Worm (Caenorhabditis elegans): ENCODE measurements around the gene srt-24.

Gene srt-24

ce11 chrIV:741831-742230 lies 11.0 kb upstream of the srt-24 start:
- no peak for TF ChIP-seq unc-62 (GFP tag; optimal IDR thresholded peaks at IDR 0.05)

ce11 chrIV:740674-741073 lies 9.8 kb upstream of the srt-24 start:
- TF ChIP-seq unc-62 (GFP tag; optimal IDR thresholded peaks at IDR 0.05): no peak

ce11 chrIV:736447-736846 lies 5.6 kb upstream of the srt-24 start, which contains the start of gene kvs-5:
Gene kvs-5, plus strand, starts transcription at chrIV:736747.
- no peak for TF ChIP-seq unc-62 (GFP tag; optimal IDR thresholded peaks at IDR 0.05)

- TF ChIP-seq unc-62 (GFP tag; optimal IDR thresholded peaks at IDR 0.05): no peak
Observed at ce11 chrIV:728095-728494, 2.7 kb downstream of the srt-24 start, which contains the start of gene Y55F3C.9. Gene Y55F3C.9, minus strand, starts transcription at chrIV:728195.

ce11 chrIV:719351-719750 lies 11.5 kb downstream of the srt-24 start, which contains the start of gene Y55F3C.10:
Gene Y55F3C.10, minus strand, starts transcription at chrIV:719451.
- no peak for TF ChIP-seq unc-62 (GFP tag; optimal IDR thresholded peaks at IDR 0.05)

ce11 chrIV:716323-716722 lies 14.5 kb downstream of the srt-24 start, which contains the start of gene clec-164:
Gene clec-164, plus strand, starts transcription at chrIV:716623.
- TF ChIP-seq unc-62 (GFP tag; optimal IDR thresholded peaks at IDR 0.05): no peak

DNA sequence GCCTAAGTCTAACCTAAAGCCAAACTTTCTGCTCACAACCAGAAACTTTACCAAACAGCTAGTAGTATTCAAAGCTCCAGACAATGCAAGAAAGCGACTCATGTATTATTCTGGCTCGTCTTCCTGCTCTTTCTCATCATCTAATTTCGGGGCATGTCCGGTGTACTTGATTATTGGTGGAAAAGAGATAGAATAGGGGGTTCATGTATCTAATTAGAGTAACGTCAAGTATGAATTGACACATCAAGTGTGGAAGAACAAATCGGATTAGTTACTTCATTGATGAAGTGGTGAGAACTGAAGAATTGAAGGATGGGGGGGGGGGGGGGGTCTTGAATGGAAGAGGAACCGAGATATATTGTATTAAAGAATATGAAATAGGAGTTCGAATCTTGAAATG lies 15.4 kb downstream of the srt-24 start:
- no peak for TF ChIP-seq unc-62 (GFP tag; optimal IDR thresholded peaks at IDR 0.05)

DNA sequence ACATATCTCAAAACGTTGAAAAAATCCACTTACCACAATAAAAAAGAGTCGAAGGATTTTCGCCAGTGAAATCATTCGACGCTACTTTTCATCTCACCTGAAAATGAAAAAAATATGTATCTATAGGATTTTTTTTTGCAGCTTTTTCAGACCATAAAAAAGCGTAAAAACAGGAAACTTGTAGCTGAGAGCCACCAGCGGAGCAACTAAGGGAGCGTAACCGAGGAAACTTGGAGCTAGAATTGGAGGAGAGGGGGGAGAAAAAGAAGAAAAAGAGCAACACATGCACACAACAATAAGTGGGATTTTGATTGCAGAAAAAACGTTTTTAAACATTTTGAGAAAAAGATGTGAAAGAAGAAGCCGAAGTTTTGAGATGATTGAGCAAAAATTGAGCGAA lies 23.2 kb downstream of the srt-24 start, which contains the start of gene cutl-26:
Gene cutl-26 (minus strand): TSS at position 101 of the 400 bp plus-strand sequence.
- TF ChIP-seq unc-62 (GFP tag; optimal IDR thresholded peaks at IDR 0.05): no peak

- TF ChIP-seq unc-62 (GFP tag; optimal IDR thresholded peaks at IDR 0.05): no peak
Observed at ce11 chrIV:698304-698703, 32.5 kb downstream of the srt-24 start, which contains the start of gene Y55F3C.17. Gene Y55F3C.17, minus strand, starts transcription at chrIV:698404.

ce11 chrIV:684748-685147 lies 46.1 kb downstream of the srt-24 start:
- no peak for TF ChIP-seq unc-62 (GFP tag; optimal IDR thresholded peaks at IDR 0.05)

DNA sequence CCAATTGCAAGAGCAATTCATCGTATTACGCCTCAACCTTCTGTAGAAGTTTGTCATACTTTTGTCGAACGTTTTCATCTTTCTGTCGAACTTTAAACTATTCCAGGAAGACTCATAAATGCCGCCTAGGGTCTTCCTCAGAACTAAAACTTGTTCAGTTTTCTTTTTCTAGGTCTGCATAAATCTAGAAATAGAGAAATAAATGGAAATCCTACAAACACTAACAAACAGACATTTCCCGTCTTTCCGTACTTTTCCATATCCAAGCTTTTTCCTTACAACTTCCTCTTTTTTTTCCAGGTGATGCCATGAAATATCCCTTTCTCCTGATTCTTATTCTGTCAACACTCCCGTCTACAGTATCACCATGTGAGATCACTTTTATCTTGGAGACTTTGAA lies 46.6 kb downstream of the srt-24 start, which contains the start of gene cutl-28:
Gene cutl-28 (plus strand): TSS at position 301 of the 400 bp plus-strand sequence.
- no peak for TF ChIP-seq unc-62 (GFP tag; optimal IDR thresholded peaks at IDR 0.05)

ce11 chrIV:682726-683340 lies 48.0 kb downstream of the srt-24 start:
- TF ChIP-seq unc-62 (GFP tag; optimal IDR thresholded peaks at IDR 0.05): no peak
